Worm (Caenorhabditis elegans): ENCODE results near the gene sri-51.

ce11 chrII:3185848-3186247, 13.1 kb downstream of the sri-51 start:
- TF ChIP-seq sem-2 (GFP tag; optimal IDR thresholded peaks at IDR 0.05) (no peak), unc-62 (GFP tag; optimal IDR thresholded peaks at IDR 0.05) (no peak), lin-13 (tag; optimal IDR thresholded peaks at IDR 0.05) (no peak), elt-1 (tag; optimal IDR thresholded peaks at IDR 0.05; ENCODE audit: borderline replicate concordance, insufficient read depth) (no peak), ceh-39 (tag; optimal IDR thresholded peaks at IDR 0.05) (no peak), elt-3 (tag; optimal IDR thresholded peaks at IDR 0.05) (no peak), nhr-237 (tag; optimal IDR thresholded peaks at IDR 0.05) (no peak), mep-1 (tag; optimal IDR thresholded peaks at IDR 0.05) (no peak), mls-2 (tag; optimal IDR thresholded peaks at IDR 0.05) (no peak), sptf-1 (tag; optimal IDR thresholded peaks at IDR 0.05) (no peak)

Data from whole organism, mixed stage, embryonic.